Worm (Caenorhabditis elegans) whole organism, L1 larva: ENCODE data around the gene T12G3.2.

Source experiments
- C34B4.2 ChIP-seq: sonication (generic microtip); optimal IDR thresholded peaks from 2 replicates; lab custom pipeline; 2017; ENCODE audit warnings: mild to moderate bottlenecking, missing genetic modification characterization, missing compliant biosample characterization
- blmp-1 ChIP-seq: fragments of 150-350 bp; optimal IDR thresholded peaks from 2 replicates; lab custom pipeline; 2014; ENCODE audit warnings: missing biosample characterization, missing genetic modification characterization
- ceh-82 ChIP-seq, 3 experiments: fragments of 150-350 bp in 1 of 3; sonication (generic microtip) in 2 of 3; optimal IDR thresholded peaks; 2 replicates each; lab custom pipeline; 2014 to 2017; ENCODE audit warnings: missing biosample characterization in 3 of 3, missing genetic modification characterization in 3 of 3
- ceh-88 ChIP-seq: fragments of 200-800 bp; sonication (Bioruptor generic); IDR thresholded peaks from 2 replicates; pipeline ENCODE4 v1.3.6; 2022; ENCODE audit warnings: missing genetic modification characterization, missing compliant biosample characterization
- ceh-90 ChIP-seq: sonication (generic microtip); optimal IDR thresholded peaks from 2 replicates; lab custom pipeline; 2016; ENCODE audit warnings: missing genetic modification characterization, missing compliant biosample characterization
- dpl-1 ChIP-seq, 3 experiments: fragments of 150-350 bp in 2 of 3; sonication (generic microtip) in 1 of 3; optimal IDR thresholded peaks; 2 replicates each; lab custom pipeline; 2014 to 2017; ENCODE audit warnings: missing biosample characterization in 3 of 3, missing genetic modification characterization in 3 of 3, missing genetic modification reagents in 3 of 3
- dsc-1 ChIP-seq: sonication (generic microtip); optimal IDR thresholded peaks from 2 replicates; lab custom pipeline; 2016; ENCODE audit warnings: mild to moderate bottlenecking, missing genetic modification characterization, missing compliant biosample characterization
- efl-1 ChIP-seq, 4 experiments: fragments of 150-350 bp; optimal IDR thresholded peaks in 3 of 4; peaks in 1 of 4; 1 replicate in 1 of 4; 2 replicates in 3 of 4; lab custom pipeline; 2014; ENCODE audit warnings: missing biosample characterization in 2 of 4, missing genetic modification characterization in 2 of 4, missing genetic modification reagents in 2 of 4
- egl-13 ChIP-seq: sonication (generic microtip); optimal IDR thresholded peaks from 2 replicates; lab custom pipeline; 2016; ENCODE audit warnings: missing genotype, missing genetic modification reagents, missing genetic modification characterization, missing compliant biosample characterization
- egl-27 ChIP-seq, 2 experiments: fragments of 150-350 bp in 1 of 2; sonication (generic microtip); optimal IDR thresholded peaks; 3 replicates each; lab custom pipeline; 2017 to 2018; ENCODE audit warnings: missing biosample characterization in 2 of 2, missing genetic modification characterization in 2 of 2, missing genetic modification reagents in 2 of 2
- elt-2 ChIP-seq: sonication (generic microtip); optimal IDR thresholded peaks from 2 replicates; lab custom pipeline; 2016; ENCODE audit warnings: missing genetic modification characterization, mild to moderate bottlenecking, inconsistent platforms, missing compliant biosample characterization, missing genetic modification reagents
- elt-3 ChIP-seq, 6 experiments: fragments of 150-350 bp in 1 of 6; sonication (generic microtip); optimal IDR thresholded peaks; 2 replicates each; lab custom pipeline; 2017 to 2018; ENCODE audit warnings: missing biosample characterization in 6 of 6, missing genetic modification characterization in 6 of 6, inconsistent platforms in 1 of 6
- fkh-10 ChIP-seq: sonication (generic microtip); optimal IDR thresholded peaks from 2 replicates; lab custom pipeline; 2017; ENCODE audit warnings: missing biosample characterization, missing genetic modification reagents, missing genetic modification characterization
- fos-1 ChIP-seq: fragments of 150-350 bp; optimal IDR thresholded peaks from 2 replicates; lab custom pipeline; 2014; ENCODE audit warnings: missing biosample characterization, missing genetic modification characterization
- jun-1 ChIP-seq: fragments of 150-350 bp; optimal IDR thresholded peaks from 2 replicates; lab custom pipeline; 2014; ENCODE audit warnings: missing biosample characterization, missing genetic modification reagents, missing genetic modification characterization
- lin-14 ChIP-seq: fragments of 200-800 bp; sonication (Bioruptor generic); optimal IDR thresholded peaks from 2 replicates; lab custom pipeline; 2018; ENCODE audit warnings: mild to moderate bottlenecking, missing genetic modification characterization, moderate library complexity, missing compliant biosample characterization
- lin-15B ChIP-seq: fragments of 150-350 bp; sonication (generic microtip); optimal IDR thresholded peaks from 3 replicates; lab custom pipeline; 2014; ENCODE audit warnings: missing biosample characterization, missing genetic modification characterization
- lin-35 ChIP-seq, 2 experiments: fragments of 150-350 bp; optimal IDR thresholded peaks; 2 replicates each; lab custom pipeline; 2014; ENCODE audit warnings: missing biosample characterization in 2 of 2, missing genetic modification characterization in 2 of 2, missing genetic modification reagents in 2 of 2
- lsy-2 ChIP-seq, 2 experiments: fragments of 150-350 bp; optimal IDR thresholded peaks; 2 replicates each; lab custom pipeline; 2014; ENCODE audit warnings: missing biosample characterization in 2 of 2, missing genetic modification characterization in 2 of 2
- mef-2 ChIP-seq: fragments of 150-350 bp; optimal IDR thresholded peaks from 2 replicates; lab custom pipeline; 2014; ENCODE audit warnings: missing biosample characterization, missing genetic modification characterization
- nhr-11 ChIP-seq: fragments of 150-350 bp; optimal IDR thresholded peaks from 2 replicates; lab custom pipeline; 2014; ENCODE audit warnings: missing biosample characterization, missing genetic modification characterization
- nhr-12 ChIP-seq: sonication (generic microtip); optimal IDR thresholded peaks from 2 replicates; lab custom pipeline; 2017; ENCODE audit warnings: missing biosample characterization, missing genetic modification characterization
- nhr-19 ChIP-seq: fragments of 200-800 bp; sonication (Bioruptor generic); conservative IDR thresholded peaks from 2 replicates; pipeline ENCODE4 v1.3.6; 2022; ENCODE audit warnings: missing genetic modification characterization, missing compliant biosample characterization
- nhr-20 ChIP-seq: sonication (generic microtip); optimal IDR thresholded peaks from 2 replicates; lab custom pipeline; 2016; ENCODE audit warnings: mild to moderate bottlenecking, missing genetic modification characterization, missing compliant biosample characterization
- nhr-237 ChIP-seq: fragments of 150-350 bp; optimal IDR thresholded peaks from 2 replicates; lab custom pipeline; 2014; ENCODE audit warnings: missing biosample characterization, missing genetic modification characterization
- nhr-71 ChIP-seq: sonication (generic microtip); optimal IDR thresholded peaks from 2 replicates; lab custom pipeline; 2016; ENCODE audit warnings: mild to moderate bottlenecking, missing genetic modification characterization, moderate library complexity, missing compliant biosample characterization
- nhr-85 ChIP-seq: sonication (generic microtip); peaks from one replicate; lab custom pipeline; 2016; ENCODE audit warnings: missing genetic modification characterization, inconsistent platforms, missing compliant biosample characterization
- nhr-90 ChIP-seq: sonication (generic microtip); optimal IDR thresholded peaks from 2 replicates; lab custom pipeline; 2016; ENCODE audit warnings: mild to moderate bottlenecking, missing genetic modification characterization, missing compliant biosample characterization; ENCODE audit not compliant: poor library complexity
- pqm-1 ChIP-seq: sonication (generic microtip); optimal IDR thresholded peaks from 3 replicates; lab custom pipeline; 2017; ENCODE audit warnings: missing biosample characterization, missing genetic modification characterization
- skn-1 ChIP-seq: fragments of 150-350 bp; optimal IDR thresholded peaks from 2 replicates; lab custom pipeline; 2014; ENCODE audit warnings: missing biosample characterization, missing genetic modification characterization
- snu-23 ChIP-seq: sonication (generic microtip); optimal IDR thresholded peaks from 2 replicates; lab custom pipeline; 2016; ENCODE audit warnings: missing genetic modification characterization, missing compliant biosample characterization
- sox-4 ChIP-seq: sonication (generic microtip); optimal IDR thresholded peaks from 2 replicates; lab custom pipeline; 2016; ENCODE audit warnings: missing genetic modification characterization, missing compliant biosample characterization
- sptf-1 ChIP-seq: fragments of 150-350 bp; optimal IDR thresholded peaks from 2 replicates; lab custom pipeline; 2014; ENCODE audit warnings: missing biosample characterization, missing genetic modification characterization
- unc-30 ChIP-seq: sonication (generic microtip); optimal IDR thresholded peaks from 2 replicates; lab custom pipeline; 2017; ENCODE audit warnings: missing biosample characterization, missing genetic modification characterization
- unc-86 ChIP-seq: sonication (generic microtip); optimal IDR thresholded peaks from 2 replicates; lab custom pipeline; 2016; ENCODE audit warnings: missing genetic modification characterization, missing compliant biosample characterization
- ztf-4 ChIP-seq: fragments of 150-350 bp; optimal IDR thresholded peaks from 2 replicates; lab custom pipeline; 2014; ENCODE audit warnings: missing biosample characterization, missing genetic modification characterization

The T12G3.2 gene

ce11 chrIV:12046524-12047203, at the start of gene T12G3.2:
Gene T12G3.2 (minus strand): TSS chrIV:12046967.
- peak in 2 of 6 experiments; percentile 19 to 71 for TF ChIP-seq elt-3 (tag; optimal IDR thresholded peaks at IDR 0.05; lab: Kevin White, UChicago)
- TF ChIP-seq fkh-10 (GFP tag; lab: Kevin White, UChicago): no peak
- TF ChIP-seq unc-86 (tag; lab: Kevin White, UChicago): no peak
- peak; percentile 76 for TF ChIP-seq nhr-20
- TF ChIP-seq lin-35 (GFP tag; optimal IDR thresholded peaks at IDR 0.05; lab: Kevin White, UChicago): peak in 1 of 2 experiments; percentile 52
- TF ChIP-seq blmp-1 (tag; lab: Kevin White, UChicago): peak; percentile 20
- no peak for TF ChIP-seq skn-1 (tag; lab: Kevin White, UChicago)
- TF ChIP-seq efl-1 (optimal IDR thresholded peaks at IDR 0.05; lab: Kevin White, UChicago): no peak
- TF ChIP-seq efl-1 (GFP tag; optimal IDR thresholded peaks at IDR 0.05 in 1 of 2; lab: Kevin White, UChicago): peak in 1 of 2 experiments; percentile 82
- TF ChIP-seq lin-14 (GFP tag; lab: Kevin White, UChicago): peak; percentile 60
- no peak for TF ChIP-seq nhr-11 (tag; lab: Kevin White, UChicago)
- TF ChIP-seq egl-27 (tag; optimal IDR thresholded peaks at IDR 0.05; lab: Kevin White, UChicago): no peak
- TF ChIP-seq elt-2: peak; percentile 74
- no peak for TF ChIP-seq C34B4.2 (tag; lab: Kevin White, UChicago)
- no peak for TF ChIP-seq ceh-90
- TF ChIP-seq nhr-71 (tag; lab: Kevin White, UChicago): peak; percentile 52
- no peak for TF ChIP-seq egl-13 (tag; lab: Kevin White, UChicago)
- TF ChIP-seq snu-23 (GFP tag; lab: Kevin White, UChicago): peak; percentile 40
- no peak for TF ChIP-seq sptf-1 (tag; lab: Kevin White, UChicago)
- TF ChIP-seq sox-4 (tag; lab: Kevin White, UChicago): no peak
- no peak for TF ChIP-seq jun-1 (tag; lab: Kevin White, UChicago)
- peak in 1 of 2 experiments; percentile 50 for TF ChIP-seq lsy-2 (tag; optimal IDR thresholded peaks at IDR 0.05; lab: Kevin White, UChicago)
- TF ChIP-seq nhr-19 (GFP tag; lab: Robert Waterston, UW): peak; percentile 5; the same call in 1 of the 2 replicates
- TF ChIP-seq unc-30 (tag; lab: Kevin White, UChicago): no peak
- no peak for TF ChIP-seq lin-15B (tag; lab: Kevin White, UChicago)
- no peak for TF ChIP-seq ceh-88
- TF ChIP-seq pqm-1 (tag; lab: Kevin White, UChicago): no peak
- no peak for TF ChIP-seq nhr-237
- peak; percentile 33 for TF ChIP-seq nhr-90 (tag; lab: Kevin White, UChicago)
- TF ChIP-seq mef-2 (tag; lab: Kevin White, UChicago): no peak
- peak; percentile 86 for TF ChIP-seq nhr-85 (tag; lab: Kevin White, UChicago)
- no peak for TF ChIP-seq nhr-12
- TF ChIP-seq, all 84 proteins: peak for 13

ce11 chrIV:12096479-12096878, 49.7 kb upstream of the T12G3.2 start, which contains the start of gene mon-2:
Gene mon-2 (plus strand): TSS chrIV:12096779.
- no peak for TF ChIP-seq skn-1 (tag; lab: Kevin White, UChicago)
- TF ChIP-seq dsc-1 (tag; lab: Kevin White, UChicago): no peak
- no peak for TF ChIP-seq nhr-19 (GFP tag; lab: Robert Waterston, UW)

- TF ChIP-seq efl-1 (optimal IDR thresholded peaks at IDR 0.05; lab: Kevin White, UChicago) (peak in 1 of 2 experiments; percentile 2), efl-1 (GFP tag; optimal IDR thresholded peaks at IDR 0.05 in 1 of 2; lab: Kevin White, UChicago) (no peak), dpl-1 (GFP tag; optimal IDR thresholded peaks at IDR 0.05; lab: Kevin White, UChicago) (peak in 1 of 3 experiments; percentile 14), fos-1 (tag; lab: Kevin White, UChicago) (no peak)
Observed at ce11 chrIV:12093819-12094218, 47.1 kb upstream of the T12G3.2 start, which contains the start of gene F11A10.5. Gene F11A10.5 (plus strand): TSS chrIV:12094119.

ce11 chrIV:12093384-12093783, 46.6 kb upstream of the T12G3.2 start, which contains the start of gene cpsf-4:
Gene cpsf-4 (minus strand): TSS chrIV:12093445.
- TF ChIP-seq ztf-4 (no peak), lsy-2 (tag; optimal IDR thresholded peaks at IDR 0.05; lab: Kevin White, UChicago) (peak; percentile 21 to 77), efl-1 (optimal IDR thresholded peaks at IDR 0.05; lab: Kevin White, UChicago) (peak in 1 of 2 experiments; percentile 6), efl-1 (GFP tag; optimal IDR thresholded peaks at IDR 0.05 in 1 of 2; lab: Kevin White, UChicago) (no peak), ceh-82 (tag; optimal IDR thresholded peaks at IDR 0.05; lab: Kevin White, UChicago) (no peak)
